Worm (Caenorhabditis elegans): ENCODE data around the gene amx-1.

Gene amx-1

ce11 chrIII:3875608-3876007 lies 53.4 kb downstream of the amx-1 start:
- no peak for TF ChIP-seq unc-62 (GFP tag; optimal IDR thresholded peaks at IDR 0.05)

Measured in whole organism, dauer.